Worm (Caenorhabditis elegans) whole organism, L4 larva: ENCODE measurements around the gene T03F7.6.
A peak's percentile ranks its signal among the peaks of the same experiment; 100 is the strongest.

ENCODE experiments used
- F26F4.8 ChIP-seq: fragments of 200-800 bp; sonication (Bioruptor generic); conservative IDR thresholded peaks from 2 replicates; pipeline ENCODE4 v1.3.6; 2022; ENCODE audit warnings: missing genetic modification characterization, missing compliant biosample characterization
- T26A8.4 ChIP-seq: fragments of 200-800 bp; sonication (Bioruptor generic); IDR thresholded peaks from 2 replicates; pipeline ENCODE4 v1.3.6; 2022; ENCODE audit warnings: missing genetic modification characterization, missing compliant biosample characterization
- Y48G9A.11 ChIP-seq: fragments of 200-800 bp; sonication (Bioruptor generic); IDR thresholded peaks from 2 replicates; pipeline ENCODE4 v1.3.6; 2022; ENCODE audit warnings: missing genetic modification reagents, missing genetic modification characterization, missing compliant biosample characterization
- Y5F2A.4 ChIP-seq: fragments of 200-800 bp; sonication (Bioruptor generic); optimal IDR thresholded peaks from 2 replicates; lab custom pipeline; 2018; ENCODE audit warnings: mild to moderate bottlenecking, missing genetic modification characterization, missing compliant biosample characterization
- ZK337.2 ChIP-seq: fragments of 200-800 bp; sonication (Bioruptor generic); IDR thresholded peaks from 2 replicates; pipeline ENCODE4 v1.3.6; 2022; ENCODE audit warnings: missing genetic modification reagents, missing genetic modification characterization, missing compliant biosample characterization
- aly-2 ChIP-seq: sonication (generic microtip); optimal IDR thresholded peaks from 2 replicates; lab custom pipeline; 2018; ENCODE audit warnings: missing biosample characterization, missing genetic modification characterization
- arid-1 ChIP-seq: fragments of 200-800 bp; sonication (Bioruptor generic); conservative IDR thresholded peaks from 2 replicates; pipeline ENCODE4 v1.3.6; 2022; ENCODE audit warnings: missing genetic modification reagents, missing genetic modification characterization, missing compliant biosample characterization
- ceh-32 ChIP-seq: sonication (generic microtip); optimal IDR thresholded peaks from 2 replicates; lab custom pipeline; 2016; ENCODE audit warnings: mild to moderate bottlenecking, missing genetic modification characterization, missing compliant biosample characterization; ENCODE audit not compliant: poor library complexity
- ces-1 ChIP-seq: fragments of 150-350 bp; sonication (generic microtip); optimal IDR thresholded peaks from 4 replicates; lab custom pipeline; 2014; ENCODE audit warnings: missing biosample characterization, missing genetic modification reagents, missing genetic modification characterization
- cey-2 ChIP-seq: sonication (generic microtip); optimal IDR thresholded peaks from 3 replicates; lab custom pipeline; 2017; ENCODE audit warnings: missing genetic modification characterization, mild to moderate bottlenecking, missing compliant biosample characterization, antibody characterized with exemption, borderline replicate concordance; ENCODE audit not compliant: insufficient read depth
- ctbp-1 ChIP-seq: fragments of 200-800 bp; sonication (Bioruptor generic); IDR thresholded peaks from 2 replicates; pipeline ENCODE4 v1.3.6; 2022; ENCODE audit warnings: missing genetic modification reagents, missing genetic modification characterization, missing compliant biosample characterization
- daf-8 ChIP-seq: fragments of 200-800 bp; sonication (Bioruptor generic); IDR thresholded peaks from 2 replicates; pipeline ENCODE4 v1.3.6; 2022; ENCODE audit warnings: missing genetic modification characterization, missing compliant biosample characterization
- dmd-9 ChIP-seq: fragments of 200-800 bp; sonication (Bioruptor generic); IDR thresholded peaks from 2 replicates; pipeline ENCODE4 v1.3.6; 2022; ENCODE audit warnings: missing genetic modification reagents, missing genetic modification characterization, missing compliant biosample characterization
- egl-27 ChIP-seq: sonication (generic microtip); optimal IDR thresholded peaks from 3 replicates; lab custom pipeline; 2017; ENCODE audit warnings: missing biosample characterization, missing genetic modification reagents, missing genetic modification characterization
- egl-43 ChIP-seq: fragments of 200-800 bp; sonication (Bioruptor generic); IDR thresholded peaks from 2 replicates; pipeline ENCODE4 v1.3.6; 2022; ENCODE audit warnings: missing genetic modification reagents, missing genetic modification characterization, missing compliant biosample characterization
- fkh-10 ChIP-seq: fragments of 150-350 bp; optimal IDR thresholded peaks from 2 replicates; lab custom pipeline; 2014; ENCODE audit warnings: missing biosample characterization, missing genetic modification reagents, missing genetic modification characterization
- gei-8 ChIP-seq: fragments of 200-800 bp; sonication (Bioruptor generic); optimal IDR thresholded peaks from 2 replicates; lab custom pipeline; 2018; ENCODE audit warnings: mild to moderate bottlenecking, missing genetic modification characterization, missing compliant biosample characterization
- hmg-1.1 ChIP-seq: fragments of 200-800 bp; sonication (Bioruptor generic); IDR thresholded peaks from 2 replicates; pipeline ENCODE4 v1.3.6; 2022; ENCODE audit warnings: missing genetic modification reagents, missing genetic modification characterization, missing compliant biosample characterization
- lin-1 ChIP-seq: fragments of 200-800 bp; sonication (Bioruptor generic); IDR thresholded peaks from 2 replicates; pipeline ENCODE4 v1.3.6; 2022; ENCODE audit warnings: missing genetic modification reagents, missing genetic modification characterization, missing compliant biosample characterization
- lin-29 ChIP-seq: fragments of 200-800 bp; sonication (Bioruptor generic); IDR thresholded peaks from 2 replicates; pipeline ENCODE4 v1.3.6; 2022; ENCODE audit warnings: missing genetic modification reagents, missing genetic modification characterization, missing compliant biosample characterization
- lin-38 ChIP-seq: fragments of 200-800 bp; sonication (Bioruptor generic); IDR thresholded peaks from 2 replicates; pipeline ENCODE4 v1.3.6; 2022; ENCODE audit warnings: missing genetic modification reagents, missing genetic modification characterization, missing compliant biosample characterization
- mdl-1 ChIP-seq, 2 experiments: fragments of 150-350 bp in 1 of 2; sonication (generic microtip) in 1 of 2; optimal IDR thresholded peaks; 2 replicates each; lab custom pipeline; 2014 to 2017; ENCODE audit warnings: missing biosample characterization in 2 of 2, missing genetic modification characterization in 2 of 2
- mxl-3 ChIP-seq: fragments of 200-800 bp; sonication (Bioruptor generic); optimal IDR thresholded peaks from 2 replicates; lab custom pipeline; 2018; ENCODE audit warnings: mild to moderate bottlenecking, missing genetic modification characterization, missing compliant biosample characterization
- nhr-25 ChIP-seq: sonication (generic microtip); optimal IDR thresholded peaks from 2 replicates; lab custom pipeline; 2017; ENCODE audit warnings: missing genetic modification characterization, mild to moderate bottlenecking, missing compliant biosample characterization, antibody characterized with exemption, moderate library complexity, borderline replicate concordance; ENCODE audit not compliant: insufficient read depth
- nhr-76 ChIP-seq: fragments of 150-350 bp; optimal IDR thresholded peaks from 2 replicates; lab custom pipeline; 2014; ENCODE audit warnings: missing biosample characterization, missing genetic modification characterization
- rbr-2 ChIP-seq: sonication (generic microtip); optimal IDR thresholded peaks from 2 replicates; lab custom pipeline; 2016; ENCODE audit warnings: missing genotype, missing genetic modification characterization, missing compliant biosample characterization
- set-16 ChIP-seq: fragments of 200-800 bp; sonication (Bioruptor generic); IDR thresholded peaks from 2 replicates; pipeline ENCODE4 v1.3.6; 2022; ENCODE audit warnings: missing genetic modification reagents, missing genetic modification characterization, missing compliant biosample characterization
- snpc-1.2 ChIP-seq: fragments of 200-800 bp; sonication (Bioruptor generic); IDR thresholded peaks from 2 replicates; pipeline ENCODE4 v1.3.6; 2022; ENCODE audit warnings: missing genetic modification reagents, missing genetic modification characterization, missing compliant biosample characterization
- spr-1 ChIP-seq: sonication (generic microtip); optimal IDR thresholded peaks from 2 replicates; lab custom pipeline; 2016; ENCODE audit warnings: mild to moderate bottlenecking, missing genetic modification characterization, missing compliant biosample characterization
- unc-39 ChIP-seq: sonication (generic microtip); optimal IDR thresholded peaks from 2 replicates; lab custom pipeline; 2017; ENCODE audit warnings: missing biosample characterization, missing genetic modification characterization
- unc-62 ChIP-seq, 3 experiments: fragments of 150-350 bp in 1 of 3; sonication (generic microtip); optimal IDR thresholded peaks in 2 of 3; peaks in 1 of 3; 1 replicate in 1 of 3; 2 replicates in 2 of 3; lab custom pipeline; 2014 to 2017; ENCODE audit warnings: missing biosample characterization in 3 of 3, missing genetic modification characterization in 3 of 3, missing genetic modification reagents in 3 of 3, missing genotype in 1 of 3
- zag-1 ChIP-seq: fragments of 150-350 bp; optimal IDR thresholded peaks from 2 replicates; lab custom pipeline; 2014; ENCODE audit warnings: missing biosample characterization, missing genetic modification characterization
- zfp-3 ChIP-seq: fragments of 200-800 bp; sonication (Bioruptor generic); conservative IDR thresholded peaks from 2 replicates; pipeline ENCODE4 v1.3.6; 2022; ENCODE audit warnings: missing genetic modification reagents, missing genetic modification characterization, missing compliant biosample characterization
- zip-2 ChIP-seq: fragments of 150-350 bp; optimal IDR thresholded peaks from 2 replicates; lab custom pipeline; 2014; ENCODE audit warnings: missing biosample characterization, missing genetic modification characterization
- ztf-11 ChIP-seq: fragments of 150-350 bp; optimal IDR thresholded peaks from 2 replicates; lab custom pipeline; 2014; ENCODE audit warnings: missing biosample characterization, missing genetic modification characterization

T03F7.6 gene

ce11 chrV:11254980-11255379, 39.5 kb upstream of the T03F7.6 start, which contains the start of gene srsx-31:
Gene srsx-31 (minus strand): TSS chrV:11255080.
- TF ChIP-seq ceh-32 (no peak), rbr-2 (no peak), lin-38 (GFP tag; lab: Robert Waterston, UW) (no peak), fkh-10 (GFP tag; lab: Kevin White, UChicago) (no peak), ztf-11 (tag; lab: Kevin White, UChicago) (no peak), set-16 (GFP tag; lab: Robert Waterston, UW) (no peak), mxl-3 (no peak), hmg-1.1 (no peak), lin-1 (GFP tag; lab: Robert Waterston, UW) (no peak), daf-8 (GFP tag; lab: Robert Waterston, UW) (no peak), aly-2 (no peak), ZK337.2 (GFP tag; lab: Robert Waterston, UW) (no peak), spr-1 (no peak), lin-29 (GFP tag; lab: Robert Waterston, UW) (no peak), nhr-76 (tag; lab: Kevin White, UChicago) (no peak), ctbp-1 (GFP tag; lab: Robert Waterston, UW) (no peak)
- TF ChIP-seq, all 104 proteins: peak for 0

- TF ChIP-seq dmd-9 (GFP tag; lab: Robert Waterston, UW), result no peak
- TF ChIP-seq ctbp-1 (GFP tag; lab: Robert Waterston, UW), result no peak
- TF ChIP-seq unc-62 (GFP tag; optimal IDR thresholded peaks at IDR 0.05 in 1 of 2; lab: Kevin White, UChicago), result peak in 1 of 2 experiments; percentile 7
- no peak for TF ChIP-seq unc-62 (tag; optimal IDR thresholded peaks at IDR 0.05; lab: Kevin White, UChicago)
- no peak for TF ChIP-seq egl-43 (GFP tag; lab: Robert Waterston, UW)
- TF ChIP-seq hmg-1.1, result no peak
- no peak for TF ChIP-seq nhr-76 (tag; lab: Kevin White, UChicago)
- TF ChIP-seq lin-38 (GFP tag; lab: Robert Waterston, UW), result no peak
Observed at ce11 chrV:11258896-11259295, 35.6 kb upstream of the T03F7.6 start, which contains the start of gene lgc-36. Gene lgc-36 (minus strand): TSS chrV:11258996.

- TF ChIP-seq aly-2 (no peak), hmg-1.1 (no peak), zag-1 (tag; lab: Kevin White, UChicago) (no peak), gei-8 (no peak), F26F4.8 (GFP tag; lab: Robert Waterston, UW) (no peak), arid-1 (GFP tag; lab: Robert Waterston, UW) (no peak), snpc-1.2 (GFP tag; lab: Robert Waterston, UW) (no peak), egl-27 (tag; lab: Kevin White, UChicago) (no peak), mdl-1 (tag; optimal IDR thresholded peaks at IDR 0.05; lab: Kevin White, UChicago) (no peak), zfp-3 (no peak), zip-2 (no peak), Y48G9A.11 (GFP tag; lab: Robert Waterston, UW) (no peak), cey-2 (tag; lab: Kevin White, UChicago) (no peak), Y5F2A.4 (GFP tag; lab: Kevin White, UChicago) (no peak), T26A8.4 (GFP tag; lab: Robert Waterston, UW) (no peak), ces-1 (GFP tag; lab: Kevin White, UChicago) (no peak), unc-39 (tag; lab: Kevin White, UChicago) (no peak), ZK337.2 (GFP tag; lab: Robert Waterston, UW) (no peak), nhr-25 (tag; lab: Kevin White, UChicago) (no peak), lin-29 (GFP tag; lab: Robert Waterston, UW) (no peak)
Observed at ce11 chrV:11260622-11261021, 33.9 kb upstream of the T03F7.6 start, which contains the start of gene F07B10.7. Gene F07B10.7 (minus strand): TSS chrV:11260722.
